Fruit fly (Drosophila melanogaster) whole organism: ENCODE results near the gene eIF4E1.
A peak's percentile ranks its signal among the peaks of the same experiment; 100 is the strongest.

ENCODE experiments used
- CG8478 ChIP-seq: fragments of >200 bp; optimal IDR thresholded peaks from 2 replicates; lab custom pipeline; 2018; ENCODE audit warnings: inconsistent platforms
- Dll ChIP-seq: fragments of >200 bp; optimal IDR thresholded peaks from 2 replicates; lab custom pipeline; 2017
- EcR ChIP-seq, 2 experiments: fragments of >200 bp; optimal IDR thresholded peaks; 2 replicates each; lab custom pipeline; 2017; ENCODE audit warnings: missing biosample characterization in 2 of 2, missing genetic modification characterization in 2 of 2, missing genetic modification reagents in 2 of 2
- pan ChIP-seq: fragments of >200 bp; optimal IDR thresholded peaks from 2 replicates; lab custom pipeline; 2017
- usp ChIP-seq: fragments of >200 bp; optimal IDR thresholded peaks from 2 replicates; lab custom pipeline; 2017; ENCODE audit warnings: missing biosample characterization, missing genetic modification characterization, mixed read lengths

DNA sequence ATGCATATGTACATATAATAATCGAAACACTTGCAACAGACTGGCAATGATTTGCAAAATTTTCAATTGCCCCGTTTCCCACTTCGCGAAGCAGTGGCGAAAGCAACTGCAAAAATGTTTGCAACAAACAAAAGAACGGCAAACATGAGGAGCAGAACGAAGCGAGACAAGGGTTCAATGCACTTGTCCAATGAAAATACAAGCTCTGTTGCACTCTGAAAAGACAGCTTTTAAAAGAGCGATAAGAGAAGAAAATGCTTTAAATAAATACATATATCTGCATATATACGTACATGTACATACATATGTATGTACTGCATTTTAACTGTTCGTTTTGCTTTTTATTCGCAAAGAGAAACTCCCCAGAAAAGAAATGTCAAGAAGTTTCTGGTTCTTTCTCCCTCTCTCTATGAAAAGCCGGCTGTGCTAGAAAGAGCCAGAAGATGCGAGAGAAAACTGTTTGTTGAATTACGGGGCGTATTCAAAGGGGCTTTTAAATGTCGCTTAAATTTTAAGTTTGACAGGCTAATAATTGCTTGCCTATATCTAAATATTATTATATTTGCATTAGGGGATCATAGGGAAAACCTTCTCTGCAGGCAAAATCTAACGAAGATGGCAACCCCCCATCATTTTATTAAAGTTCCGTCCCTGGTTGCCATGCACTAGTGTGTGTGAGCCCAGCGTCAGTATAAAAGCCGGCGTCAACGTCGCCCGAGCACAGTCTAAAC, 18.8 kb downstream of the eIF4E1 start, which contains the start of gene Hsp27:
- TF ChIP-seq EcR (GFP tag; optimal IDR thresholded peaks at IDR 0.05; lab: Kevin White, UChicago), result peak in 1 of 2 experiments; percentile 76
- no peak for TF ChIP-seq Dll (lab: Kevin White, UChicago)
- TF ChIP-seq pan (lab: Kevin White, UChicago), result no peak
- TF ChIP-seq CG8478 (lab: Kevin White, UChicago), result peak; percentile 42
- TF ChIP-seq usp, result no peak
